Worm (Caenorhabditis elegans) whole organism, young adult: ENCODE results near the gene str-61.
"Not testable (repeated sequence)": the region's sequence is repeated elsewhere in the genome, so short reads cannot be mapped to it uniquely, and the experiment has no call there.

Experiments used
- dpl-1 ChIP-seq: fragments of 150-350 bp; optimal IDR thresholded peaks from 2 replicates; lab custom pipeline; 2014; ENCODE audit warnings: missing biosample characterization, missing genetic modification reagents, missing genetic modification characterization
- sdz-38 ChIP-seq: sonication (generic microtip); optimal IDR thresholded peaks from 2 replicates; lab custom pipeline; 2016; ENCODE audit warnings: missing genotype, missing genetic modification characterization, missing compliant biosample characterization
- ztf-26 ChIP-seq: sonication (generic microtip); optimal IDR thresholded peaks from 2 replicates; lab custom pipeline; 2017; ENCODE audit warnings: missing genetic modification characterization, missing compliant biosample characterization

- TF ChIP-seq sdz-38 (tag; lab: Kevin White, UChicago); dpl-1 (GFP tag; lab: Kevin White, UChicago); ztf-26 (tag; lab: Kevin White, UChicago): not testable (repeated sequence)
Measured at ce11 chrV:16649200-16649599, 21.9 kb downstream of the str-61 start, which contains the start of gene W06G6.11.
